Worm (Caenorhabditis elegans) whole organism, early embryonic: ENCODE measurements around the gene F56C4.2.

Source experiments
- hmbx-1 ChIP-seq: sonication (generic microtip); optimal IDR thresholded peaks from 2 replicates; lab custom pipeline; 2016; ENCODE audit warnings: mild to moderate bottlenecking, missing genetic modification characterization, missing compliant biosample characterization
- hnd-1 ChIP-seq: sonication (generic microtip); optimal IDR thresholded peaks from 2 replicates; lab custom pipeline; 2016; ENCODE audit warnings: missing genetic modification characterization, missing compliant biosample characterization
- sea-1 ChIP-seq: fragments of 200-800 bp; sonication (Bioruptor generic); conservative IDR thresholded peaks from 2 replicates; pipeline ENCODE4 v1.3.6; 2022; ENCODE audit warnings: missing genetic modification characterization, missing compliant biosample characterization
- tbx-11 ChIP-seq: fragments of 200-800 bp; sonication (Bioruptor generic); IDR thresholded peaks from 2 replicates; pipeline ENCODE4 v1.3.6; 2022; ENCODE audit warnings: missing genetic modification characterization, missing compliant biosample characterization
- tbx-37 ChIP-seq: fragments of 200-800 bp; sonication (Bioruptor generic); conservative IDR thresholded peaks from 2 replicates; pipeline ENCODE4 v1.3.6; 2022; ENCODE audit warnings: missing genetic modification reagents, missing genetic modification characterization, missing compliant biosample characterization

F56C4.2 gene

DNA sequence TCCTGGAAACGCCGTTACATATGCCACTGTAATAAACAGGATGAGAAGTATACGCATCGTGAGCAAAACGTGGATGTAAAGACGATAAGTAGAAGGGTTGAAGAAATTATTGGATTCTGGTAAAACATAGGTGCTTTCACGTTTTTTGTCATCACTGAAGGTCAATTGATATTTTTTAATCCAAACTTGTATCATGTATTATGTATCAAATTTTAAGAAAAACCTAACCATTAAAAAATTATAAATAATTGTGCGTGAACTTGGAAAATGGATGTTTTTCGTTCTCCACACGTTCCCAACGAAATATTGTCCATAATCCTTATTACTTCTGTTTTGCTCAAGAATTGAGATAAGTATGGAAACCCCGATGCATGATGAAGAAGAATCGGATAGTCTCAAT lies 51.1 kb downstream of the F56C4.2 start, which contains the start of gene R102.8:
TSS of gene R102.8 (minus strand) at position 101 of the 400 bp plus-strand sequence.
- no peak for TF ChIP-seq tbx-37 (GFP tag; lab: Robert Waterston, UW)
- no peak for TF ChIP-seq tbx-11 (GFP tag; lab: Robert Waterston, UW)
- no peak for TF ChIP-seq sea-1 (GFP tag; lab: Robert Waterston, UW)
- TF ChIP-seq hnd-1 (tag; lab: Kevin White, UChicago) = no peak
- no peak for TF ChIP-seq hmbx-1 (tag; lab: Kevin White, UChicago)
